Fruit fly (Drosophila melanogaster) whole organism, larva: ENCODE results near the gene PolZ2.
A peak's percentile ranks its signal among the peaks of the same experiment; 100 is the strongest.

ENCODE experiments used
- noc ChIP-seq: fragments of 200-800 bp; sonication (Bioruptor generic); optimal IDR thresholded peaks from 3 replicates; lab custom pipeline; 2019; ENCODE audit warnings: missing biosample characterization, mild to moderate bottlenecking, missing genetic modification characterization, moderate library complexity

The PolZ2 gene

dm6 chr3R:5612372-5613113, 23.9 kb downstream of the PolZ2 start, which contains the start of gene Rga:
Rga (minus strand) TSS chr3R:5613112.
- no peak for TF ChIP-seq noc

dm6 chr3R:5613114-5613443, 24.4 kb downstream of the PolZ2 start, which contains the start of gene Atu:
Atu (plus strand) TSS chr3R:5613358.
- TF ChIP-seq noc = no peak

- no peak for TF ChIP-seq noc
Measured at dm6 chr3R:5615484-5615883, 26.8 kb downstream of the PolZ2 start.

dm6 chr3R:5617923-5618623, 29.4 kb downstream of the PolZ2 start:
- TF ChIP-seq noc = no peak

- TF ChIP-seq noc = peak; percentile 76
Measured at dm6 chr3R:5620387-5620956, 31.8 kb downstream of the PolZ2 start.

dm6 chr3R:5621714-5622405, 33.2 kb downstream of the PolZ2 start:
- no peak for TF ChIP-seq noc

dm6 chr3R:5622406-5622752, 33.7 kb downstream of the PolZ2 start:
- TF ChIP-seq noc = no peak

- peak; percentile 46 for TF ChIP-seq noc
Measured at dm6 chr3R:5622985-5623630, 34.4 kb downstream of the PolZ2 start.

- TF ChIP-seq noc = peak; percentile 80
Measured at dm6 chr3R:5624115-5624878, 35.6 kb downstream of the PolZ2 start, which contains the start of the genes Dph4, Spec2 and RpL13A. Dph4 (minus strand) TSS chr3R:5624125. Spec2 (minus strand) TSS chr3R:5624125. RpL13A (plus strand) TSS chr3R:5624474.

- no peak for TF ChIP-seq noc
Measured at dm6 chr3R:5627552-5627951, 38.9 kb downstream of the PolZ2 start, which contains the start of gene CG31551. CG31551 (plus strand) TSS chr3R:5627852.

dm6 chr3R:5632182-5632581, 43.5 kb downstream of the PolZ2 start, which contains the start of gene CG31549:
CG31549 (plus strand) TSS chr3R:5632192.
- no peak for TF ChIP-seq noc

dm6 chr3R:5633437-5633836, 44.8 kb downstream of the PolZ2 start, which contains the start of gene CG12171:
CG12171 (plus strand) TSS chr3R:5633627.
- peak; percentile 18 for TF ChIP-seq noc

dm6 chr3R:5635524-5635923, 46.9 kb downstream of the PolZ2 start, which contains the start of gene CG31546:
CG31546 (minus strand) TSS chr3R:5635624.
- TF ChIP-seq noc = no peak

dm6 chr3R:5636519-5637430, 48.1 kb downstream of the PolZ2 start, which contains the start of the genes CG31548 and CG12170:
CG31548 (minus strand) TSS chr3R:5636852.
CG12170 (plus strand) TSS chr3R:5637234.
- peak; percentile 7 for TF ChIP-seq noc
